Worm (Caenorhabditis elegans) whole organism, young adult: Measurements from ENCODE around the gene Y46E12A.5.
A peak's percentile ranks its signal among the peaks of the same experiment; 100 is the strongest.

Source experiments
- C17E4.6 ChIP-seq: fragments of 200-800 bp; sonication (Bioruptor generic); IDR thresholded peaks from 2 replicates; pipeline ENCODE4 v1.3.6; 2022; ENCODE audit warnings: missing genetic modification reagents, missing genetic modification characterization, missing compliant biosample characterization
- D2030.7 ChIP-seq: fragments of 200-800 bp; sonication (Bioruptor generic); IDR thresholded peaks from 2 replicates; pipeline ENCODE4 v1.3.6; 2022; ENCODE audit warnings: missing genetic modification reagents, missing genetic modification characterization, missing compliant biosample characterization
- F37B4.10 ChIP-seq: fragments of 200-800 bp; sonication (Bioruptor generic); IDR thresholded peaks from 2 replicates; pipeline ENCODE4 v1.3.6; 2022; ENCODE audit warnings: missing genetic modification characterization, missing compliant biosample characterization
- F52B5.7 ChIP-seq: sonication (generic microtip); optimal IDR thresholded peaks from 2 replicates; lab custom pipeline; 2016; ENCODE audit warnings: mild to moderate bottlenecking, missing genetic modification characterization, missing compliant biosample characterization
- T07F8.4 ChIP-seq: sonication (generic microtip); optimal IDR thresholded peaks from 2 replicates; lab custom pipeline; 2016; ENCODE audit warnings: mild to moderate bottlenecking, missing genetic modification characterization, moderate library complexity, missing compliant biosample characterization
- T26A5.8 ChIP-seq: sonication (generic microtip); optimal IDR thresholded peaks from 2 replicates; lab custom pipeline; 2016; ENCODE audit warnings: missing genetic modification characterization, missing compliant biosample characterization
- Y67H2A.10 ChIP-seq: fragments of 200-800 bp; sonication (Bioruptor generic); conservative IDR thresholded peaks from 2 replicates; pipeline ENCODE4 v1.3.6; 2022; ENCODE audit warnings: missing genetic modification reagents, missing genetic modification characterization, missing compliant biosample characterization
- ama-1 ChIP-seq, 3 experiments: fragments of 150-350 bp in 1 of 3; sonication (generic microtip) in 2 of 3; optimal IDR thresholded peaks; 2 replicates each; lab custom pipeline; 2014 to 2018; ENCODE audit warnings: missing biosample characterization in 2 of 3, missing genetic modification characterization in 2 of 3, missing genetic modification reagents in 2 of 3
- aptf-3 ChIP-seq: fragments of 200-800 bp; sonication (Bioruptor generic); IDR thresholded peaks from 2 replicates; pipeline ENCODE4 v1.3.6; 2022; ENCODE audit warnings: missing genetic modification characterization, missing compliant biosample characterization
- ceh-27 ChIP-seq: fragments of 200-800 bp; sonication (Bioruptor generic); optimal IDR thresholded peaks from 2 replicates; lab custom pipeline; 2018; ENCODE audit warnings: mild to moderate bottlenecking, missing genetic modification characterization, moderate library complexity, missing compliant biosample characterization
- die-1 ChIP-seq: sonication (generic microtip); optimal IDR thresholded peaks from 2 replicates; lab custom pipeline; 2016; ENCODE audit warnings: missing genotype, mild to moderate bottlenecking, missing genetic modification characterization, missing compliant biosample characterization
- dox-1 ChIP-seq: fragments of 200-800 bp; sonication (Bioruptor generic); IDR thresholded peaks from 2 replicates; pipeline ENCODE4 v1.3.6; 2022; ENCODE audit warnings: missing genetic modification reagents, missing genetic modification characterization, missing compliant biosample characterization
- egrh-3 ChIP-seq: fragments of 200-800 bp; sonication (Bioruptor generic); IDR thresholded peaks from 2 replicates; pipeline ENCODE4 v1.3.6; 2022; ENCODE audit warnings: missing genetic modification reagents, missing genetic modification characterization, missing compliant biosample characterization
- gei-17 ChIP-seq: fragments of 200-800 bp; sonication (Bioruptor generic); optimal IDR thresholded peaks from 2 replicates; lab custom pipeline; 2018; ENCODE audit warnings: mild to moderate bottlenecking, missing genetic modification characterization, missing compliant biosample characterization
- hlh-12 ChIP-seq: sonication (generic microtip); optimal IDR thresholded peaks from 2 replicates; lab custom pipeline; 2016; ENCODE audit warnings: missing genetic modification characterization, missing compliant biosample characterization
- hlh-26 ChIP-seq: fragments of 200-800 bp; sonication (Bioruptor generic); conservative IDR thresholded peaks from 2 replicates; pipeline ENCODE4 v1.3.6; 2022; ENCODE audit warnings: missing genetic modification reagents, missing genetic modification characterization, missing compliant biosample characterization
- hrde-1 ChIP-seq: sonication (generic microtip); optimal IDR thresholded peaks from 2 replicates; lab custom pipeline; 2016; ENCODE audit warnings: missing genetic modification characterization, mild to moderate bottlenecking, missing compliant biosample characterization, moderate library complexity, missing genotype, missing genetic modification reagents, borderline replicate concordance
- let-526 ChIP-seq: fragments of 200-800 bp; sonication (Bioruptor generic); IDR thresholded peaks from 2 replicates; pipeline ENCODE4 v1.3.6; 2022; ENCODE audit warnings: missing genetic modification reagents, missing genetic modification characterization, missing compliant biosample characterization
- let-607 ChIP-seq, 2 experiments: fragments of 200-800 bp in 1 of 2; sonication (Bioruptor generic) in 1 of 2; sonication (generic microtip) in 1 of 2; optimal IDR thresholded peaks; 2 replicates each; lab custom pipeline; 2016 to 2018; ENCODE audit warnings: mild to moderate bottlenecking in 2 of 2, missing compliant biosample characterization in 2 of 2, missing genetic modification characterization in 2 of 2, moderate library complexity in 2 of 2, missing genotype in 1 of 2
- lin-26 ChIP-seq: fragments of 200-800 bp; sonication (Bioruptor generic); IDR thresholded peaks from 2 replicates; pipeline ENCODE4 v1.3.6; 2022; ENCODE audit warnings: missing genetic modification reagents, missing genetic modification characterization, missing compliant biosample characterization
- madf-3 ChIP-seq: fragments of 200-800 bp; sonication (Bioruptor generic); IDR thresholded peaks from 2 replicates; pipeline ENCODE4 v1.3.6; 2022; ENCODE audit warnings: missing genetic modification reagents, missing genetic modification characterization, missing compliant biosample characterization
- madf-6 ChIP-seq: fragments of 200-800 bp; sonication (Bioruptor generic); IDR thresholded peaks from 2 replicates; pipeline ENCODE4 v1.3.6; 2022; ENCODE audit warnings: missing genetic modification reagents, missing genetic modification characterization, missing compliant biosample characterization
- mes-4 ChIP-seq: sonication (generic microtip); optimal IDR thresholded peaks from 2 replicates; lab custom pipeline; 2016; ENCODE audit warnings: missing genotype, missing genetic modification characterization, missing compliant biosample characterization
- nfya-2 ChIP-seq: fragments of 200-800 bp; sonication (Bioruptor generic); IDR thresholded peaks from 2 replicates; pipeline ENCODE4 v1.3.6; 2022; ENCODE audit warnings: missing genetic modification reagents, missing genetic modification characterization, missing compliant biosample characterization
- nfyb-1 ChIP-seq: fragments of 200-800 bp; sonication (Bioruptor generic); IDR thresholded peaks from 2 replicates; pipeline ENCODE4 v1.3.6; 2022; ENCODE audit warnings: missing genetic modification reagents, missing genetic modification characterization, missing compliant biosample characterization
- nhr-120 ChIP-seq: fragments of 200-800 bp; sonication (Bioruptor generic); IDR thresholded peaks from 2 replicates; pipeline ENCODE4 v1.3.6; 2022; ENCODE audit warnings: missing genetic modification characterization, missing compliant biosample characterization
- nhr-27 ChIP-seq: fragments of 200-800 bp; sonication (Bioruptor generic); optimal IDR thresholded peaks from 2 replicates; lab custom pipeline; 2018; ENCODE audit warnings: mild to moderate bottlenecking, missing genetic modification characterization, moderate library complexity, missing compliant biosample characterization
- pbrm-1 ChIP-seq: fragments of 200-800 bp; sonication (Bioruptor generic); IDR thresholded peaks from 2 replicates; pipeline ENCODE4 v1.3.6; 2022; ENCODE audit warnings: missing genetic modification reagents, missing genetic modification characterization, missing compliant biosample characterization
- rpc-1 ChIP-seq, 2 experiments: fragments of 150-350 bp in 1 of 2; sonication (generic microtip) in 1 of 2; optimal IDR thresholded peaks; 2 replicates each; lab custom pipeline; 2014 to 2018; ENCODE audit warnings: missing biosample characterization in 1 of 2, missing genetic modification characterization in 1 of 2, missing genetic modification reagents in 1 of 2, missing genotype in 1 of 2
- sdz-38 ChIP-seq: sonication (generic microtip); optimal IDR thresholded peaks from 2 replicates; lab custom pipeline; 2016; ENCODE audit warnings: missing genotype, missing genetic modification characterization, missing compliant biosample characterization
- snpc-1.1 ChIP-seq: sonication (generic microtip); optimal IDR thresholded peaks from 2 replicates; lab custom pipeline; 2017; ENCODE audit warnings: missing genetic modification characterization, mild to moderate bottlenecking, missing compliant biosample characterization, antibody characterized with exemption, moderate library complexity, missing genotype, missing genetic modification reagents; ENCODE audit not compliant: insufficient read depth
- sptf-2 ChIP-seq: fragments of 200-800 bp; sonication (Bioruptor generic); optimal IDR thresholded peaks from 2 replicates; lab custom pipeline; 2018; ENCODE audit warnings: mild to moderate bottlenecking, missing genetic modification characterization, missing compliant biosample characterization
- unc-130 ChIP-seq: sonication (generic microtip); optimal IDR thresholded peaks from 2 replicates; lab custom pipeline; 2016; ENCODE audit warnings: missing genetic modification reagents, missing genetic modification characterization, missing compliant biosample characterization
- zfh-2 ChIP-seq: fragments of 200-800 bp; sonication (Bioruptor generic); conservative IDR thresholded peaks from 2 replicates; pipeline ENCODE4 v1.3.6; 2022; ENCODE audit warnings: missing genetic modification reagents, missing genetic modification characterization, missing compliant biosample characterization
- ztf-18 ChIP-seq: sonication (generic microtip); optimal IDR thresholded peaks from 2 replicates; lab custom pipeline; 2016; ENCODE audit warnings: missing genotype, mild to moderate bottlenecking, missing genetic modification characterization, missing compliant biosample characterization
- ztf-22 ChIP-seq: fragments of 200-800 bp; sonication (Bioruptor generic); optimal IDR thresholded peaks from 2 replicates; lab custom pipeline; 2018; ENCODE audit warnings: mild to moderate bottlenecking, missing genetic modification characterization, moderate library complexity, missing compliant biosample characterization
- ztf-25 ChIP-seq: fragments of 200-800 bp; sonication (Bioruptor generic); IDR thresholded peaks from 2 replicates; pipeline ENCODE4 v1.3.6; 2022; ENCODE audit warnings: missing genetic modification reagents, missing genetic modification characterization, missing compliant biosample characterization
- ztf-26 ChIP-seq: sonication (generic microtip); optimal IDR thresholded peaks from 2 replicates; lab custom pipeline; 2017; ENCODE audit warnings: missing genetic modification characterization, missing compliant biosample characterization
- ztf-28 ChIP-seq: fragments of 200-800 bp; sonication (Bioruptor generic); IDR thresholded peaks from 2 replicates; pipeline ENCODE4 v1.3.6; 2022; ENCODE audit warnings: missing genetic modification reagents, missing genetic modification characterization, missing compliant biosample characterization

The Y46E12A.5 gene

DNA sequence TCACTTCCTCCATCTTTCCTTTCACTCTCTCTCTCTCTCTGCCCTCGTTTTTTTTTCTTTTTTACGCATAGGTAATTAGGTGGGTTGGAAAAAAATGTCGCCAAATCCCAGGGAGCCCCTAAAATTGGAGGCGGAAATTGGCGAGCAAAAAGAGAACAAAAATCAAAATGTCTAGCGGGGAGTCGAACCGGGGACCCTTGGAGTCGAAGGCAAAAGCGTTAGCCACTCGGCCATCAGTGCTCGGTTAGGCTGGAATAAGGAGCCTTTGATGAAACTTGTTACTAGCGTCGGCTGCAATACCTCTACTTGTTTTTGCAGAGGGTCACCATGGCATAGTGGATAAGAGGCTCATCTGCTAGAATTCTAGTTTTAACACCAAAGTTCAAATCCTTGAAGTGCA is 15.0 kb downstream of the Y46E12A.5 start (continued):
- no peak for TF ChIP-seq ceh-27 (GFP tag; lab: Kevin White, UChicago)
- no peak for TF ChIP-seq aptf-3 (GFP tag; lab: Robert Waterston, UW)
- TF ChIP-seq C17E4.6 (GFP tag; lab: Robert Waterston, UW) = no peak
- TF ChIP-seq ztf-18 (tag; lab: Kevin White, UChicago) = peak; percentile 21
- no peak for TF ChIP-seq unc-130 (GFP tag; lab: Kevin White, UChicago)
- peak; percentile 20; the same call in 1 of the 2 replicates for TF ChIP-seq madf-6
- peak; percentile 60 for TF ChIP-seq rpc-1 (optimal IDR thresholded peaks at IDR 0.05; lab: Kevin White, UChicago)
- peak; percentile 78 for TF ChIP-seq rpc-1 (tag; optimal IDR thresholded peaks at IDR 0.05; lab: Kevin White, UChicago)
- TF ChIP-seq F52B5.7 (tag; lab: Kevin White, UChicago) = no peak
- TF ChIP-seq ama-1 (optimal IDR thresholded peaks at IDR 0.05; lab: Kevin White, UChicago) = no peak
- no peak for TF ChIP-seq ama-1 (GFP tag; optimal IDR thresholded peaks at IDR 0.05; lab: Kevin White, UChicago)
- no peak for TF ChIP-seq nhr-120 (GFP tag; lab: Robert Waterston, UW)
- TF ChIP-seq pbrm-1 = peak; percentile 48

DNA sequence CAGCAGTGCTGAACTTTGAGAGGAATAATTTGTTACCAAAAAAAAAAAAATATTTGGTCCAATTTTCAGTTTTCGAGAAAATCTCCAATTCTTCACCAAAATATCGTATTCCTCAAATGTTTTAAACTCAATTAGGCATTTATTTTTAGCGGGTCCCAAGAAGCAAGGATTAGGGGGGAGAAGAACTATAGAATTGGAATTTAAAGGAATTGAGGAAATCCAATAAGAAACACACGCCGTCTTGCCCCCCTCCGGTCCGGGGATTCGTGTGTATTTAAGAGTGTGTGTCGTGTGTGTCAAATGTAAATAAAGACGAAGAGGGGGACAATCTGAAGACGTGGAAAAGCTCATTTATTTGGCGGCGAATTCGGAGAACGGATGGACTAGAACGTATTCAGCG is 24.6 kb downstream of the Y46E12A.5 start:
- TF ChIP-seq egrh-3 (GFP tag; lab: Robert Waterston, UW) (no peak), Y67H2A.10 (GFP tag; lab: Robert Waterston, UW) (no peak), F52B5.7 (tag; lab: Kevin White, UChicago) (no peak), madf-3 (GFP tag; lab: Robert Waterston, UW) (no peak), dox-1 (GFP tag; lab: Robert Waterston, UW) (no peak), hlh-12 (tag; lab: Kevin White, UChicago) (no peak), let-607 (tag; optimal IDR thresholded peaks at IDR 0.05; lab: Kevin White, UChicago) (no peak), mes-4 (tag; lab: Kevin White, UChicago) (no peak), D2030.7 (no peak)

- TF ChIP-seq madf-6 (no peak), hlh-26 (no peak), die-1 (no peak), zfh-2 (GFP tag; lab: Robert Waterston, UW) (peak; percentile 41; the same call in 1 of the 2 replicates), madf-3 (GFP tag; lab: Robert Waterston, UW) (no peak)
- TF ChIP-seq, all 124 proteins: peak for 1
Measured at ce11 chrIII:1733001-1733400, 25.1 kb downstream of the Y46E12A.5 start, which contains the start of gene ser-4. Gene ser-4 (minus strand): TSS chrIII:1733101.

DNA sequence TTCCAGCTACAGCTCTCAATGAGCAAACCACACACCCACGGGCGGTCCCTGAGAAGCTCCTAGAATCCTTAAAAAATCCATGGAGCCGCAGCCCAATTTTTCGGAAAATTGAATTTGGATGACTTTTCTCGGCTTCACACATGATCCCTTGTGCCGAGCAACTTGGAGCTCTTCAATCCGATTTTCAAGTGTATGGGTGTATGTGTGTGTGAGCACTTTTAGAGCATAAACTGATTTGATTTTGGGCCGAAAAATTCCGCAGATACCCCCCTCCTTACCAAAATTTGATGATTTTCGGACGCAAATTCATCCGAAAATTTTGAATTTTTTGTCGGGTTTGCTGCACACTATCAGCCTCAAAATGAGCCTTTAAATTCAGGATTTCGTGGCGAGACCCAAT is 26.2 kb downstream of the Y46E12A.5 start:
- TF ChIP-seq sptf-2 (GFP tag; lab: Kevin White, UChicago) = no peak
- no peak for TF ChIP-seq gei-17 (GFP tag; lab: Kevin White, UChicago)
- 0 out of 2 replicates have a peak, but pooled peaks have one; percentile 22 for TF ChIP-seq zfh-2 (GFP tag; lab: Robert Waterston, UW)
- TF ChIP-seq ztf-25 (GFP tag; lab: Robert Waterston, UW) = no peak
- no peak for TF ChIP-seq snpc-1.1 (tag; lab: Kevin White, UChicago)
- TF ChIP-seq nfya-2 (GFP tag; lab: Robert Waterston, UW) = no peak

DNA sequence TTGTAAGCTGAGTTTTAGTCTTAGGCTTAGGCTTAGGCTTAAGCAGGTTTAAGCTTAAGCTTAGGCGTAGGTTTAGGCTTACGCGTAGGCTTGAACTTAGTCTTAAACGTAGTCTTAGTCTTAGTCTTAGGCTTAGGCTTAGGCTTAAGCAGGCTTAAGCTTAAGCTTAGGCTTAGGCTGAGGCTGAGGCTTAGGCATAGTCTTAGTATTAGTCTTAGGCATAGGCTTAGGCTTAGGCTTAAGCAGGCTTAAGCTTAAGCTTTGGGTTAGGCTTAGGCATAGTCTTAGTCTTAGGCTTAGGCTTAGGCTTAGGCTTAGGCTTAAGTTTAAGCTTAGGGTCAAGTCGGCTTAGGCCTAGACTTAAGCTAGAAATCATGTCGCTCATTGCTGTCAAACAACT is 39.3 kb downstream of the Y46E12A.5 start:
- TF ChIP-seq T07F8.4 (tag; lab: Kevin White, UChicago) = no peak

- no peak for TF ChIP-seq F37B4.10 (GFP tag; lab: Robert Waterston, UW)
- no peak for TF ChIP-seq F52B5.7 (tag; lab: Kevin White, UChicago)
- no peak for TF ChIP-seq T26A5.8 (tag; lab: Kevin White, UChicago)
- no peak for TF ChIP-seq let-607 (tag; optimal IDR thresholded peaks at IDR 0.05; lab: Kevin White, UChicago)
- no peak for TF ChIP-seq madf-6
- no peak for TF ChIP-seq ama-1 (optimal IDR thresholded peaks at IDR 0.05; lab: Kevin White, UChicago)
- no peak for TF ChIP-seq ama-1 (GFP tag; optimal IDR thresholded peaks at IDR 0.05; lab: Kevin White, UChicago)
- no peak for TF ChIP-seq hrde-1
- no peak for TF ChIP-seq lin-26 (GFP tag; lab: Robert Waterston, UW)
- no peak for TF ChIP-seq nhr-27 (tag; lab: Kevin White, UChicago)
- no peak for TF ChIP-seq ztf-28 (GFP tag; lab: Robert Waterston, UW)
- TF ChIP-seq aptf-3 (GFP tag; lab: Robert Waterston, UW) = no peak
- TF ChIP-seq ztf-26 = no peak
- no peak for TF ChIP-seq let-526 (GFP tag; lab: Robert Waterston, UW)
- TF ChIP-seq ztf-22 (GFP tag; lab: Kevin White, UChicago) = no peak
- no peak for TF ChIP-seq sdz-38 (tag; lab: Kevin White, UChicago)
- no peak for TF ChIP-seq nfyb-1 (GFP tag; lab: Robert Waterston, UW)
Measured at ce11 chrIII:1717772-1718171, 40.3 kb downstream of the Y46E12A.5 start.
